Fruit fly (Drosophila melanogaster) whole organism, embryonic: Measurements from ENCODE around the gene CG4338.

Source experiments
- CG14667 ChIP-seq: fragments of 200-800 bp; sonication (Bioruptor generic); IDR thresholded peaks from 2 replicates; pipeline ENCODE4 v1.3.6; 2022; ENCODE audit warnings: missing biosample characterization, missing genetic modification characterization
- CG17186 ChIP-seq: fragments of 200-800 bp; sonication (Bioruptor generic); optimal IDR thresholded peaks from 3 replicates; lab custom pipeline; 2017; ENCODE audit warnings: missing biosample characterization, missing genetic modification reagents, missing genetic modification characterization
- CG4617 ChIP-seq: fragments of 200-800 bp; sonication (Bioruptor generic); optimal IDR thresholded peaks from 3 replicates; lab custom pipeline; 2016; ENCODE audit warnings: missing biosample characterization, missing genetic modification characterization, borderline replicate concordance
- CG5180 ChIP-seq: fragments of 200-800 bp; sonication (Bioruptor generic); optimal IDR thresholded peaks from 3 replicates; lab custom pipeline; 2017; ENCODE audit warnings: missing biosample characterization, missing genetic modification characterization, mild to moderate bottlenecking, moderate library complexity, missing genetic modification reagents
- CG9797 ChIP-seq: fragments of 200-800 bp; sonication (Bioruptor generic); optimal IDR thresholded peaks from 3 replicates; lab custom pipeline; 2018; ENCODE audit warnings: missing biosample characterization, mild to moderate bottlenecking, missing genetic modification characterization
- Dll ChIP-seq: fragments of 200-800 bp; sonication (Bioruptor generic); IDR thresholded peaks from 4 replicates; pipeline ENCODE4 v1.3.6; 2022; ENCODE audit warnings: missing biosample characterization, missing genetic modification characterization; ENCODE audit not compliant: partially characterized antibody
- MBD-R2 ChIP-seq: fragments of 200-800 bp; sonication (Bioruptor generic); IDR thresholded peaks from 2 replicates; pipeline ENCODE4 v1.3.6; 2022; ENCODE audit warnings: missing biosample characterization, missing genetic modification characterization
- MESR4 ChIP-seq: fragments of 200-800 bp; sonication (Bioruptor generic); optimal IDR thresholded peaks from 2 replicates; lab custom pipeline; 2018; ENCODE audit warnings: missing biosample characterization, mild to moderate bottlenecking, missing genetic modification characterization, moderate library complexity
- Med ChIP-seq: fragments of 200-800 bp; sonication (Bioruptor generic); peaks from one replicate; lab custom pipeline; 2016; ENCODE audit warnings: missing biosample characterization, missing genetic modification characterization, mild to moderate bottlenecking, inconsistent platforms, moderate library complexity
- Sin3A ChIP-seq: fragments of >200 bp; optimal IDR thresholded peaks from 2 replicates; lab custom pipeline; 2018
- bbx ChIP-seq: fragments of 200-800 bp; sonication (Bioruptor generic); IDR thresholded peaks from 2 replicates; pipeline ENCODE4 v1.3.6; 2022; ENCODE audit warnings: missing biosample characterization, missing genetic modification characterization; ENCODE audit not compliant: partially characterized antibody
- gfzf ChIP-seq: fragments of 200-800 bp; sonication (Bioruptor generic); optimal IDR thresholded peaks from 2 replicates; lab custom pipeline; 2016; ENCODE audit warnings: missing biosample characterization, mild to moderate bottlenecking, missing genetic modification characterization, moderate library complexity
- onecut ChIP-seq: fragments of 200-800 bp; sonication (Bioruptor generic); IDR thresholded peaks from 2 replicates; pipeline ENCODE4 v1.3.6; 2022; ENCODE audit warnings: missing biosample characterization, missing genetic modification characterization
- pzg ChIP-seq: fragments of 200-800 bp; sonication (Bioruptor generic); optimal IDR thresholded peaks from 3 replicates; lab custom pipeline; 2018; ENCODE audit warnings: missing biosample characterization, mild to moderate bottlenecking, missing genetic modification characterization, moderate library complexity

CG4338 gene

DNA sequence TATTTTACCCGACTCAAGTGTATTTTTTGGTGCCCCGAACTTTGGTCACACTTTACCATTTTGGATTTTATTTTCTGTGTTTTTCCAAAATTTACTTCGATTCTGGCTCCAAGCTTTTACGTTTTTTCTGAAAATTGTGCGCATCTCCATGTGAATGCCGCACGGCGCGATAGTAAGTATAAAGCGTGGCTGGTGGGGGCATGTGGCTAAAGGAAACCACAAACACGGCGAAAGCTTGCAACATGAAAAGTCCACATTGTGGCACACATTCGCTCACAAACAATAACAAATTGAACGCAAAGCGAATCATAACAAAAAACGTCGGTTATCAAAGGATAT, 45.4 kb downstream of the CG4338 start, which contains the start of gene ear:
Gene ear (plus strand): TSS at position 10 of the 339 bp plus-strand sequence.
- TF ChIP-seq CG5180 (GFP tag; lab: Kevin White, UChicago) (no peak), CG4617 (peak; percentile 82), MESR4 (peak; percentile 87), Med (GFP tag; lab: Kevin White, UChicago) (peak; percentile 11), onecut (GFP tag; lab: Robert Waterston, UW) (no peak), CG14667 (GFP tag; lab: Robert Waterston, UW) (no peak), MBD-R2 (GFP tag; lab: Robert Waterston, UW) (peak; percentile 48), CG9797 (GFP tag; lab: Kevin White, UChicago) (peak; percentile 40), Sin3A (lab: Kevin White, UChicago) (peak; percentile 0), gfzf (GFP tag; lab: Kevin White, UChicago) (peak; percentile 81), Dll (GFP tag; lab: Robert Waterston, UW) (0 out of 4 replicates have a peak, but pooled peaks have one; percentile 25), CG17186 (GFP tag; lab: Kevin White, UChicago) (peak; percentile 55), bbx (0 out of 2 replicates have a peak, but pooled peaks have one; percentile 7), pzg (peak; percentile 50)
